Fruit fly (Drosophila melanogaster): ENCODE data around the gene CG9705.
A peak's percentile ranks its signal among the peaks of the same experiment; 100 is the strongest.

Gene CG9705

DNA sequence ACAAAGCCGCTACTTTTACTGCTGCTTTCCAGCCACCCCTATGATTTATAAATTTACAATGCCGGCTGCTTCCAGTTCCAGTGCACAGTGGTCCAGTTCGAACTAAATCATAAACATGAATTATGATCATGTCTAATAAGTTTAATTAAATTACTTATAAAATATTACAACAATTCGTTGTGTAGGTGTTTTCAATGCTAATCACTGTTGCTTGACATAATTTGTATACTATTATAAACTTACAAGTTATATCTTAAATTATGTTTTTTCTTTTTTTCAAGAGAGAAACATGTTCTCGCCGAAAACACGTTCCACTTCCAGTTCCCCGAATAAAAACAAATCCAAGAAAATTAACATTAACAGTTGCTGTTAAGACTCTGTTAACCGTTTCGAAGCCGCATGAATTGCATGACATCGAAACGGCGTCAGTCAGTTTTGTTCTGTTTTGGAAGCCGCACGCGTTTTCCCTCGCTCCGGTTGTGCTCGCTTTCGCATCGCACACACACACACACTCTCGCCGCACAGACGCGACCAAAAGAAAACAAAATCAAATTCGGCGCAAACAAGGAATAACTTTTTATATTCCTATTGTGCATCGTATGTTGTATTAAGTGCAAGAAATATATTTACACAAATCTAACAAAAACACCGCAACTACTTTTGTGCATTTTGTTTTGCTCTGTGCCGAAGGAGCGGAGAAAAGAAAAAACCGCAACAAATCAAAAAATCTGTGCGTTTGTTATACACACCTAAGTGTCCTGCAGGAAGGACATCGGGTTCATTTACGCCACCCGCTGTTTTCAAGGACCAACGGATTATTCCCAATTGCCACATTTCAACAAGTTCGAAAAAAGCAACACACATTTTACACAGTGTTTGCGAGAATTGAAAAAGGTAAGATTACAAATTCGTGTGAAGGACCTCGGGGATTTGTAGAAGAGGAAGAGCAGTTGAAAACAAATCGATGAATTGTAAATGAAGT, 14.0 kb upstream of the CG9705 start, which contains the start of gene Nrt (continued):
- TF ChIP-seq CG42726 (GFP tag; IDR thresholded peaks at IDR 0.05; ENCODE audit: partially characterized antibody) (peak; percentile 58; the same call in 1 of the 2 replicates), onecut (GFP tag; IDR thresholded peaks at IDR 0.05) (peak; percentile 33; the same call in 1 of the 2 replicates), Nf-YC (tag; optimal IDR thresholded peaks at IDR 0.05) (peak; percentile 69), ind (GFP tag; optimal IDR thresholded peaks at IDR 0.05) (peak; percentile 42), TFAM (GFP tag; optimal IDR thresholded peaks at IDR 0.05) (no peak), sens (GFP tag) (peak; percentile 75), fd3F (GFP tag; optimal IDR thresholded peaks at IDR 0.05) (peak; percentile 27), CG10209 (GFP tag; optimal IDR thresholded peaks at IDR 0.05) (peak; percentile 41), bcd (GFP tag; optimal IDR thresholded peaks at IDR 0.05) (peak; percentile 13), Gug (GFP tag; IDR thresholded peaks at IDR 0.05) (no peak), CG34376 (GFP tag; optimal IDR thresholded peaks at IDR 0.05) (peak; percentile 63), CG13624 (GFP tag; optimal IDR thresholded peaks at IDR 0.05) (no peak), CG11696 (GFP tag; IDR thresholded peaks at IDR 0.05) (no peak), CG1792 (GFP tag; optimal IDR thresholded peaks at IDR 0.05) (no peak), Lpt (GFP tag; optimal IDR thresholded peaks at IDR 0.05) (no peak), shn (GFP tag; optimal IDR thresholded peaks at IDR 0.05) (no peak), Jarid2 (GFP tag; optimal IDR thresholded peaks at IDR 0.05) (peak; percentile 99), pum (GFP tag; optimal IDR thresholded peaks at IDR 0.05) (no peak), esg (GFP tag; conservative IDR thresholded peaks at IDR 0.05) (0 out of 2 replicates have a peak, but pooled peaks have one; percentile 11), Dll (GFP tag; IDR thresholded peaks at IDR 0.05; ENCODE audit: partially characterized antibody) (0 out of 4 replicates have a peak, but pooled peaks have one; percentile 22), CG13123 (GFP tag; optimal IDR thresholded peaks at IDR 0.05) (peak; percentile 16), ci (GFP tag; IDR thresholded peaks at IDR 0.05) (peak; percentile 57; the same call in 2 of the 3 replicates), hth (optimal IDR thresholded peaks at IDR 0.05) (no peak), Bgb (GFP tag; IDR thresholded peaks at IDR 0.05; ENCODE audit: partially characterized antibody) (peak; percentile 52), z (GFP tag; IDR thresholded peaks at IDR 0.05) (no peak), lilli (GFP tag; optimal IDR thresholded peaks at IDR 0.05) (peak; percentile 31), gsb (GFP tag; IDR thresholded peaks at IDR 0.05) (no peak), zen (tag; optimal IDR thresholded peaks at IDR 0.05) (no peak), D19B (GFP tag; optimal IDR thresholded peaks at IDR 0.05) (peak; percentile 17), Neu2 (GFP tag; optimal IDR thresholded peaks at IDR 0.05; ENCODE audit: borderline replicate concordance) (peak; percentile 29), pita (GFP tag; optimal IDR thresholded peaks at IDR 0.05) (no peak), tin (GFP tag; optimal IDR thresholded peaks at IDR 0.05) (peak; percentile 18), Nf-YB (GFP tag; optimal IDR thresholded peaks at IDR 0.05) (peak; percentile 19), CG7556 (GFP tag; optimal IDR thresholded peaks at IDR 0.05) (peak; percentile 85), CG8359 (GFP tag; optimal IDR thresholded peaks at IDR 0.05; ENCODE audit: borderline replicate concordance) (peak; percentile 6), dm (GFP tag; optimal IDR thresholded peaks at IDR 0.05) (no peak), CG6254 (GFP tag; optimal IDR thresholded peaks at IDR 0.05) (peak; percentile 41), CG10366 (GFP tag; IDR thresholded peaks at IDR 0.05) (peak; percentile 54), CG10979 (tag; optimal IDR thresholded peaks at IDR 0.05) (peak; percentile 69), gfzf (GFP tag; optimal IDR thresholded peaks at IDR 0.05) (no peak), Doc2 (GFP tag; IDR thresholded peaks at IDR 0.05) (no peak), sug (tag; optimal IDR thresholded peaks at IDR 0.05) (peak; percentile 68), CG2199 (GFP tag; IDR thresholded peaks at IDR 0.05) (peak; percentile 57; the same call in 1 of the 3 replicates), CG1647 (GFP tag; optimal IDR thresholded peaks at IDR 0.05) (no peak), CG10654 (GFP tag; optimal IDR thresholded peaks at IDR 0.05) (no peak), CG7745 (tag; optimal IDR thresholded peaks at IDR 0.05) (no peak), ems (GFP tag; optimal IDR thresholded peaks at IDR 0.05) (no peak), CG11695 (GFP tag; IDR thresholded peaks at IDR 0.05) (peak; percentile 69; the same call in 2 of the 3 replicates)

Data from whole organism, embryonic.